Fruit fly (Drosophila melanogaster) whole organism, embryonic: ENCODE measurements around the gene CG46304.
A peak's percentile ranks its signal among the peaks of the same experiment; 100 is the strongest.

ENCODE experiments used
- Asciz ChIP-seq: fragments of 200-800 bp; sonication (Bioruptor generic); optimal IDR thresholded peaks from 2 replicates; lab custom pipeline; 2017; ENCODE audit warnings: missing biosample characterization, mild to moderate bottlenecking, missing genetic modification characterization, missing genetic modification reagents
- CG10979 ChIP-seq: fragments of 200-800 bp; sonication (Bioruptor generic); optimal IDR thresholded peaks from 2 replicates; lab custom pipeline; 2018; ENCODE audit warnings: missing biosample characterization, mild to moderate bottlenecking, missing genetic modification characterization, moderate library complexity
- CG13775 ChIP-seq: fragments of 200-800 bp; sonication (Bioruptor generic); optimal IDR thresholded peaks from 3 replicates; lab custom pipeline; 2017; ENCODE audit warnings: missing biosample characterization, mild to moderate bottlenecking, missing genetic modification characterization
- CG15269 ChIP-seq: fragments of 200-800 bp; sonication (Bioruptor generic); optimal IDR thresholded peaks from 2 replicates; lab custom pipeline; 2018; ENCODE audit warnings: missing biosample characterization, mild to moderate bottlenecking, missing genetic modification characterization, moderate library complexity
- CG17385 ChIP-seq: fragments of 200-800 bp; sonication (Bioruptor generic); optimal IDR thresholded peaks from 3 replicates; lab custom pipeline; 2018; ENCODE audit warnings: missing biosample characterization, mild to moderate bottlenecking, missing genetic modification characterization
- CG17568 ChIP-seq: fragments of 200-800 bp; sonication (Bioruptor generic); optimal IDR thresholded peaks from 2 replicates; lab custom pipeline; 2018; ENCODE audit warnings: missing biosample characterization, mild to moderate bottlenecking, missing genetic modification characterization, moderate library complexity
- CG18262 ChIP-seq: fragments of 200-800 bp; optimal IDR thresholded peaks from 3 replicates; lab custom pipeline; 2019; ENCODE audit warnings: missing biosample characterization, mild to moderate bottlenecking, missing genetic modification characterization, moderate library complexity
- CG18476 ChIP-seq: fragments of 200-800 bp; sonication (Bioruptor generic); optimal IDR thresholded peaks from 2 replicates; lab custom pipeline; 2016; ENCODE audit warnings: missing biosample characterization, mild to moderate bottlenecking, missing genetic modification characterization
- CG2116 ChIP-seq: fragments of 200-800 bp; sonication (Bioruptor generic); optimal IDR thresholded peaks from 3 replicates; lab custom pipeline; 2018; ENCODE audit warnings: missing biosample characterization, mild to moderate bottlenecking, missing genetic modification characterization
- CG2712 ChIP-seq: fragments of 200-800 bp; optimal IDR thresholded peaks from 3 replicates; lab custom pipeline; 2019; ENCODE audit warnings: missing biosample characterization, mild to moderate bottlenecking, missing genetic modification characterization, moderate library complexity
- CG31441 ChIP-seq: fragments of 200-800 bp; sonication (Bioruptor generic); IDR thresholded peaks from 2 replicates; pipeline ENCODE4 v1.3.6; 2022; ENCODE audit warnings: missing biosample characterization, missing genetic modification characterization
- CG32772 ChIP-seq: fragments of 200-800 bp; sonication (Bioruptor generic); IDR thresholded peaks from 2 replicates; pipeline ENCODE4 v1.3.6; 2022; ENCODE audit warnings: missing biosample characterization, missing genetic modification characterization
- CG4854 ChIP-seq: fragments of 200-800 bp; sonication (Bioruptor generic); optimal IDR thresholded peaks from 2 replicates; lab custom pipeline; 2016; ENCODE audit warnings: missing biosample characterization, missing genetic modification characterization, inconsistent platforms
- CG6254 ChIP-seq: fragments of 200-800 bp; sonication (Bioruptor generic); optimal IDR thresholded peaks from 3 replicates; lab custom pipeline; 2017; ENCODE audit warnings: mild to moderate bottlenecking, missing biosample characterization, missing genetic modification reagents, missing genetic modification characterization
- CG7963 ChIP-seq: fragments of 200-800 bp; sonication (Bioruptor generic); IDR thresholded peaks from 3 replicates; pipeline ENCODE4 v1.3.6; 2022; ENCODE audit warnings: missing biosample characterization, missing genetic modification characterization; ENCODE audit not compliant: partially characterized antibody
- CG8765 ChIP-seq: fragments of 200-800 bp; sonication (Bioruptor generic); IDR thresholded peaks from 2 replicates; pipeline ENCODE4 v1.3.6; 2022; ENCODE audit warnings: missing biosample characterization, missing genetic modification characterization
- CG9609 ChIP-seq: fragments of 200-800 bp; sonication (Bioruptor generic); optimal IDR thresholded peaks from 3 replicates; lab custom pipeline; 2016; ENCODE audit warnings: missing biosample characterization, missing genetic modification characterization
- CG9727 ChIP-seq: fragments of 200-800 bp; sonication (Bioruptor generic); optimal IDR thresholded peaks from 3 replicates; lab custom pipeline; 2017; ENCODE audit warnings: missing biosample characterization, mild to moderate bottlenecking, missing genetic modification characterization
- Camta ChIP-seq: fragments of 200-800 bp; sonication (Bioruptor generic); optimal IDR thresholded peaks from 2 replicates; lab custom pipeline; 2016; ENCODE audit warnings: missing biosample characterization, missing genetic modification characterization
- Dad ChIP-seq: fragments of 200-800 bp; sonication (Bioruptor generic); optimal IDR thresholded peaks from 3 replicates; lab custom pipeline; 2016; ENCODE audit warnings: missing biosample characterization, missing genetic modification characterization
- Elba2 ChIP-seq: fragments of 200-800 bp; sonication (Bioruptor generic); optimal IDR thresholded peaks from 3 replicates; lab custom pipeline; 2016; ENCODE audit warnings: missing biosample characterization, missing genetic modification characterization
- Ets65A ChIP-seq: fragments of 200-800 bp; sonication (Bioruptor generic); peaks from one replicate; lab custom pipeline; 2016; ENCODE audit warnings: missing biosample characterization, missing genetic modification characterization
- Ets97D ChIP-seq: fragments of 200-800 bp; sonication (Bioruptor generic); optimal IDR thresholded peaks from 3 replicates; lab custom pipeline; 2016; ENCODE audit warnings: missing biosample characterization, missing genetic modification characterization
- Jarid2 ChIP-seq: fragments of 200-800 bp; sonication (Bioruptor generic); optimal IDR thresholded peaks from 3 replicates; lab custom pipeline; 2017; ENCODE audit warnings: mild to moderate bottlenecking, missing biosample characterization, missing genetic modification reagents, missing genetic modification characterization
- Lhr ChIP-seq: fragments of 200-800 bp; sonication (Bioruptor generic); optimal IDR thresholded peaks from 3 replicates; lab custom pipeline; 2017; ENCODE audit warnings: mild to moderate bottlenecking, missing biosample characterization, missing genetic modification reagents, missing genetic modification characterization
- Mrtf ChIP-seq: fragments of 200-800 bp; sonication (Bioruptor generic); IDR thresholded peaks from 3 replicates; pipeline ENCODE4 v1.3.6; 2022; ENCODE audit warnings: missing biosample characterization, missing genetic modification characterization
- Pdp1 ChIP-seq, 2 experiments: fragments of 200-800 bp; sonication (Bioruptor generic); optimal IDR thresholded peaks; 3 replicates each; lab custom pipeline; 2016; ENCODE audit warnings: missing biosample characterization in 2 of 2, missing genetic modification characterization in 2 of 2, mild to moderate bottlenecking in 1 of 2, moderate library complexity in 1 of 2
- Six4 ChIP-seq: fragments of 200-800 bp; sonication (Bioruptor generic); optimal IDR thresholded peaks from 2 replicates; lab custom pipeline; 2016; ENCODE audit warnings: missing biosample characterization, missing genetic modification characterization
- Taf1 ChIP-seq: fragments of 200-800 bp; sonication (Bioruptor generic); IDR thresholded peaks from 2 replicates; pipeline ENCODE4 v1.3.6; 2022; ENCODE audit warnings: missing biosample characterization, missing genetic modification characterization
- az2 ChIP-seq: fragments of 200-800 bp; sonication (Bioruptor generic); optimal IDR thresholded peaks from 3 replicates; lab custom pipeline; 2016; ENCODE audit warnings: missing biosample characterization, missing genetic modification characterization
- bab2 ChIP-seq: fragments of 200-800 bp; sonication (Bioruptor generic); optimal IDR thresholded peaks from 2 replicates; lab custom pipeline; 2016; ENCODE audit warnings: missing biosample characterization, missing genetic modification characterization
- bsh ChIP-seq, 2 experiments: fragments of 200-800 bp; sonication (Bioruptor generic); optimal IDR thresholded peaks; 2 replicates each; lab custom pipeline; 2017 to 2018; ENCODE audit warnings: mild to moderate bottlenecking in 2 of 2, missing biosample characterization in 2 of 2, missing genetic modification characterization in 2 of 2, moderate library complexity in 1 of 2
- chif ChIP-seq, 2 experiments: fragments of 200-800 bp; sonication (Bioruptor generic); optimal IDR thresholded peaks; 3 replicates each; lab custom pipeline; 2016; ENCODE audit warnings: missing biosample characterization in 2 of 2, missing genetic modification characterization in 2 of 2
- dpn ChIP-seq, 2 experiments: fragments of 200-800 bp; sonication (Bioruptor generic); optimal IDR thresholded peaks; 3 replicates each; lab custom pipeline; 2016; ENCODE audit warnings: missing biosample characterization in 2 of 2, missing genetic modification characterization in 2 of 2
- esg ChIP-seq: fragments of 200-800 bp; sonication (Bioruptor generic); conservative IDR thresholded peaks from 2 replicates; pipeline ENCODE4 v1.3.6; 2022; ENCODE audit warnings: missing biosample characterization, missing genetic modification characterization
- gsb-n ChIP-seq: fragments of 200-800 bp; sonication (Bioruptor generic); optimal IDR thresholded peaks from 3 replicates; lab custom pipeline; 2018; ENCODE audit warnings: missing biosample characterization, mild to moderate bottlenecking, missing genetic modification characterization
- kay ChIP-seq: fragments of 200-800 bp; sonication (Bioruptor generic); optimal IDR thresholded peaks from 2 replicates; lab custom pipeline; 2016; ENCODE audit warnings: missing biosample characterization, missing genetic modification characterization
- lola ChIP-seq, 3 experiments: fragments of >200 bp in 2 of 3; fragments of 200-800 bp in 1 of 3; sonication (Bioruptor generic) in 1 of 3; optimal IDR thresholded peaks; 2 replicates each; lab custom pipeline; 2017 to 2019; ENCODE audit warnings: missing biosample characterization in 3 of 3, missing genetic modification characterization in 3 of 3, mild to moderate bottlenecking in 1 of 3, moderate library complexity in 1 of 3
- lov ChIP-seq, 2 experiments: fragments of 200-800 bp in 1 of 2; fragments of >200 bp in 1 of 2; sonication (Bioruptor generic) in 1 of 2; IDR thresholded peaks in 1 of 2; optimal IDR thresholded peaks in 1 of 2; 2 replicates in 1 of 2; 3 replicates in 1 of 2; pipeline versions ENCODE4 v1.3.6 to Lab custom; 2017 to 2022; ENCODE audit warnings: missing biosample characterization in 1 of 2, missing genetic modification characterization in 1 of 2
- oc ChIP-seq: fragments of 200-800 bp; sonication (Bioruptor generic); optimal IDR thresholded peaks from 2 replicates; lab custom pipeline; 2018; ENCODE audit warnings: missing biosample characterization, mild to moderate bottlenecking, missing genetic modification characterization, moderate library complexity
- pnt ChIP-seq: fragments of 200-800 bp; sonication (Bioruptor generic); optimal IDR thresholded peaks from 3 replicates; lab custom pipeline; 2016; ENCODE audit warnings: missing biosample characterization, missing genetic modification characterization
- salm ChIP-seq: fragments of 200-800 bp; sonication (Bioruptor generic); optimal IDR thresholded peaks from 2 replicates; lab custom pipeline; 2018; ENCODE audit warnings: missing biosample characterization, mild to moderate bottlenecking, missing genetic modification characterization
- sens ChIP-seq: fragments of 200-800 bp; sonication (Bioruptor generic); peaks from one replicate; lab custom pipeline; 2016; ENCODE audit warnings: missing biosample characterization, missing genetic modification characterization
- tin ChIP-seq: fragments of 200-800 bp; sonication (Bioruptor generic); optimal IDR thresholded peaks from 3 replicates; lab custom pipeline; 2016; ENCODE audit warnings: missing biosample characterization, missing genetic modification characterization
- trem ChIP-seq: fragments of 200-800 bp; optimal IDR thresholded peaks from 3 replicates; lab custom pipeline; 2019; ENCODE audit warnings: missing biosample characterization, mild to moderate bottlenecking, missing genetic modification characterization, moderate library complexity
- vvl ChIP-seq: fragments of 200-800 bp; sonication (Bioruptor generic); IDR thresholded peaks from 2 replicates; pipeline ENCODE4 v1.3.6; 2022; ENCODE audit warnings: missing biosample characterization, missing genetic modification characterization
- zen ChIP-seq: fragments of 200-800 bp; sonication (Bioruptor generic); optimal IDR thresholded peaks from 3 replicates; lab custom pipeline; 2018; ENCODE audit warnings: missing biosample characterization, mild to moderate bottlenecking, missing genetic modification characterization, moderate library complexity
- zen2 ChIP-seq: fragments of 200-800 bp; sonication (Bioruptor generic); IDR thresholded peaks from 3 replicates; pipeline ENCODE4 v1.3.6; 2022; ENCODE audit warnings: missing biosample characterization, missing genetic modification characterization; ENCODE audit not compliant: partially characterized antibody
- zfh1 ChIP-seq: fragments of 200-800 bp; sonication (Bioruptor generic); IDR thresholded peaks from 3 replicates; pipeline ENCODE4 v1.3.6; 2022; ENCODE audit warnings: missing biosample characterization, missing genetic modification characterization

The CG46304 gene

dm6 chr2L:18921246-18921645, 24.9 kb upstream of the CG46304 start (continued):
- TF ChIP-seq bsh (GFP tag; optimal IDR thresholded peaks at IDR 0.05; lab: Kevin White, UChicago) = peak in 1 of 2 experiments; percentile 75
- TF ChIP-seq zen2 (GFP tag; lab: Robert Waterston, UW) = no peak
- peak in 1 of 2 experiments; percentile 54 for TF ChIP-seq Pdp1 (GFP tag; optimal IDR thresholded peaks at IDR 0.05; lab: Kevin White, UChicago)
- peak; percentile 67 for TF ChIP-seq zfh1 (GFP tag; lab: Robert Waterston, UW)
- TF ChIP-seq Dad (GFP tag; lab: Kevin White, UChicago) = peak; percentile 25
- TF ChIP-seq CG9609 (GFP tag; lab: Kevin White, UChicago) = peak; percentile 8
- TF ChIP-seq Asciz = peak; percentile 36
- TF ChIP-seq CG9727 (GFP tag; lab: Kevin White, UChicago) = peak; percentile 80
- TF ChIP-seq Ets97D (GFP tag; lab: Kevin White, UChicago) = peak; percentile 12
- peak; percentile 47 for TF ChIP-seq bab2 (GFP tag; lab: Kevin White, UChicago)
- peak; percentile 13 for TF ChIP-seq CG17385 (GFP tag; lab: Kevin White, UChicago)
- TF ChIP-seq CG4854 (GFP tag; lab: Kevin White, UChicago) = peak; percentile 3
- no peak for TF ChIP-seq kay (GFP tag; lab: Kevin White, UChicago)
- TF ChIP-seq CG8765 (GFP tag; lab: Robert Waterston, UW) = peak; percentile 68; the same call in 1 of the 2 replicates
- no peak for TF ChIP-seq esg (GFP tag; lab: Robert Waterston, UW)
- TF ChIP-seq lola (GFP tag; optimal IDR thresholded peaks at IDR 0.05; lab: Kevin White, UChicago) = peak in 1 of 3 experiments; percentile 81
- TF ChIP-seq CG18262 (tag; lab: Kevin White, UChicago) = peak; percentile 79
- peak; percentile 42 for TF ChIP-seq pnt (GFP tag; lab: Kevin White, UChicago)
- peak; percentile 21 for TF ChIP-seq Camta
- TF ChIP-seq CG32772 (GFP tag; lab: Robert Waterston, UW) = peak; percentile 43
- TF ChIP-seq CG10979 (tag; lab: Kevin White, UChicago) = peak; percentile 78
- no peak for TF ChIP-seq CG2116 (GFP tag; lab: Kevin White, UChicago)
- peak; percentile 46 for TF ChIP-seq Elba2 (GFP tag; lab: Kevin White, UChicago)
- peak; percentile 43 to 71 for TF ChIP-seq chif (GFP tag; optimal IDR thresholded peaks at IDR 0.05; lab: Kevin White, UChicago)
- peak; percentile 21 for TF ChIP-seq CG17568 (GFP tag; lab: Kevin White, UChicago)
- peak; percentile 90 for TF ChIP-seq zen (tag; lab: Kevin White, UChicago)
- peak; percentile 96 for TF ChIP-seq sens (GFP tag; lab: Kevin White, UChicago)
- peak; percentile 48 for TF ChIP-seq tin (GFP tag; lab: Kevin White, UChicago)
- no peak for TF ChIP-seq Mrtf (GFP tag; lab: Robert Waterston, UW)
- no peak for TF ChIP-seq CG7963 (GFP tag; lab: Robert Waterston, UW)
- TF ChIP-seq CG13775 = peak; percentile 43
- TF ChIP-seq Taf1 = no peak
- peak; percentile 9 for TF ChIP-seq Lhr (GFP tag; lab: Kevin White, UChicago)
- peak; percentile 44 for TF ChIP-seq CG18476 (GFP tag; lab: Kevin White, UChicago)
- TF ChIP-seq az2 = peak; percentile 54
- TF ChIP-seq Six4 = peak; percentile 43
- peak; percentile 33 for TF ChIP-seq Jarid2
- TF ChIP-seq gsb-n (tag; lab: Kevin White, UChicago) = peak; percentile 80
- peak; percentile 93 for TF ChIP-seq Ets65A (GFP tag; lab: Kevin White, UChicago)
- TF ChIP-seq CG6254 (GFP tag; lab: Kevin White, UChicago) = peak; percentile 57
- TF ChIP-seq CG2712 (tag; lab: Kevin White, UChicago) = peak; percentile 83
- peak; percentile 34 for TF ChIP-seq CG15269 (tag; lab: Kevin White, UChicago)
- TF ChIP-seq dpn (GFP tag; optimal IDR thresholded peaks at IDR 0.05; lab: Kevin White, UChicago) = peak in 1 of 2 experiments; percentile 29
- TF ChIP-seq trem = peak; percentile 65
- TF ChIP-seq CG31441 = peak; percentile 73
- TF ChIP-seq vvl (GFP tag; lab: Robert Waterston, UW) = peak; percentile 57; the same call in 1 of the 2 replicates
- TF ChIP-seq salm (tag; lab: Kevin White, UChicago) = peak; percentile 15
- no peak for TF ChIP-seq lov (optimal IDR thresholded peaks at IDR 0.05; lab: Kevin White, UChicago)
- 0 out of 3 replicates have a peak, but pooled peaks have one; percentile 54 for TF ChIP-seq lov (GFP tag; IDR thresholded peaks at IDR 0.05; lab: Robert Waterston, UW)
- peak; percentile 47 for TF ChIP-seq oc (tag; lab: Kevin White, UChicago)
